Fruit fly (Drosophila melanogaster) whole organism, embryonic: ENCODE data around the gene Helz.

ENCODE experiments used
- Atf6 ChIP-seq: fragments of 200-800 bp; sonication (Bioruptor generic); IDR thresholded peaks from 2 replicates; pipeline ENCODE4 v1.3.6; 2022; ENCODE audit warnings: missing biosample characterization, missing genetic modification characterization
- CG10147 ChIP-seq: fragments of 200-800 bp; sonication (Bioruptor generic); optimal IDR thresholded peaks from 2 replicates; lab custom pipeline; 2019; ENCODE audit warnings: missing biosample characterization, mild to moderate bottlenecking, missing genetic modification characterization, moderate library complexity
- CG10267 ChIP-seq: fragments of 200-800 bp; sonication (Bioruptor generic); optimal IDR thresholded peaks from 2 replicates; lab custom pipeline; 2018; ENCODE audit warnings: missing biosample characterization, mild to moderate bottlenecking, missing genetic modification characterization, moderate library complexity
- CG10462 ChIP-seq: fragments of 200-800 bp; sonication (Bioruptor generic); optimal IDR thresholded peaks from 2 replicates; lab custom pipeline; 2016; ENCODE audit warnings: missing biosample characterization, missing genetic modification characterization
- CG10959 ChIP-seq: fragments of 200-800 bp; sonication (Bioruptor generic); IDR thresholded peaks from 2 replicates; pipeline ENCODE4 v1.3.6; 2022; ENCODE audit warnings: missing biosample characterization, missing genetic modification characterization
- CG12104 ChIP-seq: fragments of 200-800 bp; sonication (Bioruptor generic); optimal IDR thresholded peaks from 3 replicates; lab custom pipeline; 2016; ENCODE audit warnings: missing biosample characterization, missing genetic modification characterization
- CG12155 ChIP-seq: fragments of 200-800 bp; sonication (Bioruptor generic); optimal IDR thresholded peaks from 3 replicates; lab custom pipeline; 2016; ENCODE audit warnings: missing biosample characterization, missing genetic modification characterization
- CG14441 ChIP-seq: fragments of 200-800 bp; sonication (Bioruptor generic); IDR thresholded peaks from 2 replicates; pipeline ENCODE4 v1.3.6; 2022; ENCODE audit warnings: missing biosample characterization, missing genetic modification characterization
- CG15269 ChIP-seq: fragments of 200-800 bp; sonication (Bioruptor generic); optimal IDR thresholded peaks from 2 replicates; lab custom pipeline; 2018; ENCODE audit warnings: missing biosample characterization, mild to moderate bottlenecking, missing genetic modification characterization, moderate library complexity
- CG17361 ChIP-seq: fragments of 200-800 bp; sonication (Bioruptor generic); IDR thresholded peaks from 3 replicates; pipeline ENCODE4 v1.3.6; 2022; ENCODE audit warnings: missing biosample characterization, missing genetic modification characterization
- CG17385 ChIP-seq: fragments of 200-800 bp; sonication (Bioruptor generic); optimal IDR thresholded peaks from 3 replicates; lab custom pipeline; 2018; ENCODE audit warnings: missing biosample characterization, mild to moderate bottlenecking, missing genetic modification characterization
- CG17568 ChIP-seq: fragments of 200-800 bp; sonication (Bioruptor generic); optimal IDR thresholded peaks from 2 replicates; lab custom pipeline; 2018; ENCODE audit warnings: missing biosample characterization, mild to moderate bottlenecking, missing genetic modification characterization, moderate library complexity
- CG18011 ChIP-seq: fragments of 200-800 bp; sonication (Bioruptor generic); optimal IDR thresholded peaks from 2 replicates; lab custom pipeline; 2017; ENCODE audit warnings: missing biosample characterization, missing genetic modification characterization, mild to moderate bottlenecking, moderate library complexity, missing genotype
- CG18262 ChIP-seq: fragments of 200-800 bp; optimal IDR thresholded peaks from 3 replicates; lab custom pipeline; 2019; ENCODE audit warnings: missing biosample characterization, mild to moderate bottlenecking, missing genetic modification characterization, moderate library complexity
- CG2712 ChIP-seq: fragments of 200-800 bp; optimal IDR thresholded peaks from 3 replicates; lab custom pipeline; 2019; ENCODE audit warnings: missing biosample characterization, mild to moderate bottlenecking, missing genetic modification characterization, moderate library complexity
- CG34422 ChIP-seq: fragments of 200-800 bp; sonication (Bioruptor generic); IDR thresholded peaks from 3 replicates; pipeline ENCODE4 v1.3.6; 2022; ENCODE audit warnings: missing biosample characterization, missing genetic modification characterization
- CG3995 ChIP-seq: fragments of 200-800 bp; sonication (Bioruptor generic); optimal IDR thresholded peaks from 3 replicates; lab custom pipeline; 2016; ENCODE audit warnings: missing biosample characterization, missing genetic modification characterization
- CG5245 ChIP-seq: fragments of 200-800 bp; sonication (Bioruptor generic); optimal IDR thresholded peaks from 3 replicates; lab custom pipeline; 2016; ENCODE audit warnings: missing biosample characterization, missing genetic modification characterization
- CG7556 ChIP-seq: fragments of 200-800 bp; sonication (Bioruptor generic); optimal IDR thresholded peaks from 2 replicates; lab custom pipeline; 2017; ENCODE audit warnings: missing biosample characterization, mild to moderate bottlenecking, missing genetic modification characterization
- CG7839 ChIP-seq: fragments of 200-800 bp; sonication (Bioruptor generic); optimal IDR thresholded peaks from 3 replicates; lab custom pipeline; 2018; ENCODE audit warnings: missing biosample characterization, mild to moderate bottlenecking, missing genetic modification characterization, moderate library complexity
- CG7928 ChIP-seq: fragments of 200-800 bp; sonication (Bioruptor generic); optimal IDR thresholded peaks from 2 replicates; lab custom pipeline; 2017; ENCODE audit warnings: missing biosample characterization, mild to moderate bottlenecking, missing genetic modification characterization
- Camta ChIP-seq: fragments of 200-800 bp; sonication (Bioruptor generic); optimal IDR thresholded peaks from 2 replicates; lab custom pipeline; 2016; ENCODE audit warnings: missing biosample characterization, missing genetic modification characterization
- CkIIα-i1 ChIP-seq: fragments of 200-800 bp; sonication (Bioruptor generic); IDR thresholded peaks from 2 replicates; pipeline ENCODE4 v1.3.6; 2022; ENCODE audit warnings: missing biosample characterization, missing genetic modification characterization
- Drgx ChIP-seq: fragments of 200-800 bp; sonication (Bioruptor generic); IDR thresholded peaks from 2 replicates; pipeline ENCODE4 v1.3.6; 2022; ENCODE audit warnings: missing biosample characterization, missing genetic modification characterization
- Fer2 ChIP-seq: fragments of 200-800 bp; sonication (Bioruptor generic); optimal IDR thresholded peaks from 2 replicates; lab custom pipeline; 2018; ENCODE audit warnings: missing biosample characterization, mild to moderate bottlenecking, missing genetic modification characterization, moderate library complexity
- Lhr ChIP-seq: fragments of 200-800 bp; sonication (Bioruptor generic); optimal IDR thresholded peaks from 3 replicates; lab custom pipeline; 2017; ENCODE audit warnings: mild to moderate bottlenecking, missing biosample characterization, missing genetic modification reagents, missing genetic modification characterization
- Neu2 ChIP-seq: fragments of 200-800 bp; sonication (Bioruptor generic); optimal IDR thresholded peaks from 3 replicates; lab custom pipeline; 2016; ENCODE audit warnings: missing biosample characterization, missing genetic modification characterization, borderline replicate concordance
- Optix ChIP-seq: fragments of 200-800 bp; sonication (Bioruptor generic); IDR thresholded peaks from 3 replicates; pipeline ENCODE4 v1.3.6; 2022; ENCODE audit warnings: missing biosample characterization, missing genetic modification characterization
- PHDP ChIP-seq: fragments of 200-800 bp; sonication (Bioruptor generic); optimal IDR thresholded peaks from 3 replicates; lab custom pipeline; 2018; ENCODE audit warnings: missing biosample characterization, mild to moderate bottlenecking, missing genetic modification characterization, moderate library complexity
- abd-A ChIP-seq: fragments of 200-800 bp; sonication (Bioruptor generic); optimal IDR thresholded peaks from 3 replicates; lab custom pipeline; 2019; ENCODE audit warnings: missing biosample characterization, mild to moderate bottlenecking, missing genetic modification characterization, moderate library complexity
- bsh ChIP-seq, 2 experiments: fragments of 200-800 bp; sonication (Bioruptor generic); optimal IDR thresholded peaks; 2 replicates each; lab custom pipeline; 2017 to 2018; ENCODE audit warnings: mild to moderate bottlenecking in 2 of 2, missing biosample characterization in 2 of 2, missing genetic modification characterization in 2 of 2, moderate library complexity in 1 of 2
- disco-r ChIP-seq: fragments of 200-800 bp; sonication (Bioruptor generic); optimal IDR thresholded peaks from 2 replicates; lab custom pipeline; 2016; ENCODE audit warnings: missing biosample characterization, missing genetic modification characterization
- dpn ChIP-seq, 2 experiments: fragments of 200-800 bp; sonication (Bioruptor generic); optimal IDR thresholded peaks; 3 replicates each; lab custom pipeline; 2016; ENCODE audit warnings: missing biosample characterization in 2 of 2, missing genetic modification characterization in 2 of 2
- en ChIP-seq: fragments of 200-800 bp; sonication (Bioruptor generic); optimal IDR thresholded peaks from 2 replicates; lab custom pipeline; 2016; ENCODE audit warnings: missing biosample characterization, missing genetic modification characterization
- eyg ChIP-seq: fragments of 200-800 bp; sonication (Bioruptor generic); optimal IDR thresholded peaks from 3 replicates; lab custom pipeline; 2016; ENCODE audit warnings: missing biosample characterization, missing genetic modification characterization
- fd3F ChIP-seq: fragments of 200-800 bp; sonication (Bioruptor generic); optimal IDR thresholded peaks from 2 replicates; lab custom pipeline; 2018; ENCODE audit warnings: missing biosample characterization, mild to moderate bottlenecking, missing genetic modification characterization, moderate library complexity
- gfzf ChIP-seq: fragments of 200-800 bp; sonication (Bioruptor generic); optimal IDR thresholded peaks from 2 replicates; lab custom pipeline; 2016; ENCODE audit warnings: missing biosample characterization, mild to moderate bottlenecking, missing genetic modification characterization, moderate library complexity
- grau ChIP-seq: fragments of 200-800 bp; optimal IDR thresholded peaks from 3 replicates; lab custom pipeline; 2019; ENCODE audit warnings: missing biosample characterization, mild to moderate bottlenecking, missing genetic modification characterization, moderate library complexity
- gt ChIP-seq: fragments of 200-800 bp; sonication (Bioruptor generic); IDR thresholded peaks from 2 replicates; pipeline ENCODE4 v1.3.6; 2022; ENCODE audit warnings: missing biosample characterization, missing genetic modification characterization
- hb ChIP-seq: fragments of 200-800 bp; sonication (Bioruptor generic); IDR thresholded peaks from 3 replicates; pipeline ENCODE4 v1.3.6; 2022; ENCODE audit warnings: missing biosample characterization, missing genetic modification characterization; ENCODE audit not compliant: partially characterized antibody
- jing ChIP-seq: fragments of 200-800 bp; sonication (Bioruptor generic); optimal IDR thresholded peaks from 2 replicates; lab custom pipeline; 2018; ENCODE audit warnings: missing biosample characterization, mild to moderate bottlenecking, missing genetic modification characterization
- nau ChIP-seq: fragments of 200-800 bp; sonication (Bioruptor generic); optimal IDR thresholded peaks from 3 replicates; lab custom pipeline; 2017; ENCODE audit warnings: missing biosample characterization, mild to moderate bottlenecking, missing genetic modification characterization, missing genetic modification reagents
- onecut ChIP-seq: fragments of 200-800 bp; sonication (Bioruptor generic); IDR thresholded peaks from 2 replicates; pipeline ENCODE4 v1.3.6; 2022; ENCODE audit warnings: missing biosample characterization, missing genetic modification characterization
- pros ChIP-seq: fragments of 200-800 bp; sonication (Bioruptor generic); optimal IDR thresholded peaks from 3 replicates; lab custom pipeline; 2019; ENCODE audit warnings: missing biosample characterization, mild to moderate bottlenecking, missing genetic modification characterization, moderate library complexity
- row ChIP-seq: fragments of 200-800 bp; sonication (Bioruptor generic); IDR thresholded peaks from 3 replicates; pipeline ENCODE4 v1.3.6; 2022; ENCODE audit warnings: missing biosample characterization, missing genetic modification characterization
- slbo ChIP-seq: fragments of 200-800 bp; sonication (Bioruptor generic); IDR thresholded peaks from 2 replicates; pipeline ENCODE4 v1.3.6; 2022; ENCODE audit warnings: missing biosample characterization, missing genetic modification characterization
- stwl ChIP-seq: fragments of 200-800 bp; sonication (Bioruptor generic); optimal IDR thresholded peaks from 3 replicates; lab custom pipeline; 2018; ENCODE audit warnings: missing biosample characterization, mild to moderate bottlenecking, missing genetic modification characterization, moderate library complexity
- tll ChIP-seq, 2 experiments: fragments of 200-800 bp in 1 of 2; fragments of >200 bp in 1 of 2; sonication (Bioruptor generic) in 1 of 2; optimal IDR thresholded peaks; 2 replicates each; lab custom pipeline; 2017 to 2019; ENCODE audit warnings: missing biosample characterization in 2 of 2, missing genetic modification characterization in 2 of 2, mild to moderate bottlenecking in 1 of 2, moderate library complexity in 1 of 2

Helz gene

DNA sequence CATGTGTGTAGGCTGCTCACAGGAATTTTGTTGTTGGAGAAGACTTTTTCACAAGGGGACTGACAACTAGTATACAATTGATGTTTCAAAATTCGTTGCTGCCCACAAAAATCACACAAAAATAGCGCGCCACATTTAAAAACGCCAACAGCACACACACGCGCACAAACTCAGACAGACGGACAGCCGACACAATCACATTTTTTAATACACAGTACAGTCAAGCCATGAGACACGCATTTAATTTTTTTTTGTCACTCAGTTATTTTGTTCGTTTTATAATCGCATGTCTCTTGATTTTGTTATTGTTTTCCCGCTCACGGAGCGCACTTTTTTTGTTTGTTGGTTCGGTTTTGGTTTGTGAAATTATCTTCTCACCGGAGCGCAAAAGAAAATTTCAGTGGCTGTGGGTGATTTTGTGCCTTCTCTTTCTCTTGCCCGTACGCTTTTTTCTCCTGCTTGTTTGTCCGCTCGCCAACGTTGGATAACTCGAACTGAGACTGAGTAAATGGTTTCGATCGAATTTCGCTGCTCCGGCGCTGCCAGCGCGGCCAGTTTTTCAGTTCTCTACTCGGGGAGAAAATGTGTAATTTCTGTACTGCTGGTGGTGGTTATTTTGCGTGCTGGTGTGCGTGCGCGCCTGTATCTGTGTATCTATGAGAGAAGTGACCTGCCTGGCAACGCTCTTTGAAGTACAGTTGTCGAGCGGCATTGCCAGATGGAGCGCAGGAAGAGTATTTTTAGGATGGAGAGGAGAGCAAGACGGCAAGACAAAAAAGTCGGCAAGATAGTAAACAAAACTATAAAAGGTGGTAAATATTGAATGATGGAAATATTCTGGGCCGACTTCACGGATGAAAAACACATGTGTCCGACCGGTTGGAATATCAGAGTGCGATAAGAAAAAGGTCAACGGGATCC is 32.0 kb upstream of the Helz start, which contains the start of gene CG42507 (continued):
- TF ChIP-seq jing = no peak
- peak; percentile 49 for TF ChIP-seq PHDP
- TF ChIP-seq row (GFP tag; lab: Robert Waterston, UW) = peak; percentile 47
- no peak for TF ChIP-seq gt
- 0 out of 2 replicates have a peak, but pooled peaks have one; percentile 9 for TF ChIP-seq CG14441 (GFP tag; lab: Robert Waterston, UW)
- peak; percentile 72 for TF ChIP-seq onecut
- TF ChIP-seq CG34422 = peak; percentile 41; the same call in 1 of the 3 replicates
- TF ChIP-seq CG10147 (GFP tag; lab: Kevin White, UChicago) = peak; percentile 24
- peak; percentile 59 for TF ChIP-seq Atf6
- peak; percentile 47 for TF ChIP-seq CG17385 (GFP tag; lab: Kevin White, UChicago)
- no peak for TF ChIP-seq CG3995 (GFP tag; lab: Kevin White, UChicago)
- TF ChIP-seq CG10959 (GFP tag; lab: Robert Waterston, UW) = no peak
- TF ChIP-seq CG17568 (GFP tag; lab: Kevin White, UChicago) = peak; percentile 62
- peak; percentile 9 for TF ChIP-seq grau (tag; lab: Kevin White, UChicago)
- no peak for TF ChIP-seq hb
- no peak for TF ChIP-seq stwl (tag; lab: Kevin White, UChicago)
- TF ChIP-seq Drgx (GFP tag; lab: Robert Waterston, UW) = 0 out of 2 replicates have a peak, but pooled peaks have one; percentile 8
- TF ChIP-seq CG15269 (tag; lab: Kevin White, UChicago) = peak; percentile 30
- no peak for TF ChIP-seq Fer2
- TF ChIP-seq abd-A (tag; lab: Kevin White, UChicago) = peak; percentile 18
- no peak for TF ChIP-seq en (GFP tag; lab: Kevin White, UChicago)
- TF ChIP-seq CG18262 (tag; lab: Kevin White, UChicago) = no peak
- no peak for TF ChIP-seq CG17361 (GFP tag; lab: Robert Waterston, UW)
- no peak for TF ChIP-seq CG5245 (GFP tag; lab: Kevin White, UChicago)
- no peak for TF ChIP-seq Camta (GFP tag; lab: Kevin White, UChicago)
- TF ChIP-seq Optix (GFP tag; lab: Robert Waterston, UW) = no peak
- TF ChIP-seq disco-r (GFP tag; lab: Kevin White, UChicago) = no peak
- no peak for TF ChIP-seq CG18011 (GFP tag; lab: Kevin White, UChicago)
- peak; percentile 98 for TF ChIP-seq pros (GFP tag; lab: Kevin White, UChicago)
- TF ChIP-seq fd3F (GFP tag; lab: Kevin White, UChicago) = no peak
- peak in 1 of 2 experiments; percentile 15 for TF ChIP-seq dpn (GFP tag; optimal IDR thresholded peaks at IDR 0.05; lab: Kevin White, UChicago)
- no peak for TF ChIP-seq slbo (GFP tag; lab: Robert Waterston, UW)
- no peak for TF ChIP-seq CG2712 (tag; lab: Kevin White, UChicago)
- TF ChIP-seq CG10267 (tag; lab: Kevin White, UChicago) = no peak
- TF ChIP-seq gfzf (GFP tag; lab: Kevin White, UChicago) = no peak
- TF ChIP-seq CG7839 = peak; percentile 20
- TF ChIP-seq CG7556 (GFP tag; lab: Kevin White, UChicago) = no peak
- TF ChIP-seq nau (GFP tag; lab: Kevin White, UChicago) = no peak
- TF ChIP-seq CkIIα-i1 (GFP tag; lab: Robert Waterston, UW) = no peak
- TF ChIP-seq bsh (GFP tag; optimal IDR thresholded peaks at IDR 0.05; lab: Kevin White, UChicago) = peak in 1 of 2 experiments; percentile 23
- TF ChIP-seq Lhr = no peak
- TF ChIP-seq CG7928 (GFP tag; lab: Kevin White, UChicago) = no peak
- TF ChIP-seq Neu2 (GFP tag; lab: Kevin White, UChicago) = peak; percentile 58
- TF ChIP-seq eyg (GFP tag; lab: Kevin White, UChicago) = peak; percentile 7
- TF ChIP-seq CG12104 = no peak
- TF ChIP-seq CG10462 (GFP tag; lab: Kevin White, UChicago) = no peak
- peak in 1 of 2 experiments; percentile 82 for TF ChIP-seq tll (GFP tag; optimal IDR thresholded peaks at IDR 0.05; lab: Kevin White, UChicago)
- no peak for TF ChIP-seq CG12155
